Fruit fly (Drosophila melanogaster) whole organism, embryonic: ENCODE data around the gene POLDIP2.

Experiments
- Abd-B ChIP-seq: fragments of 200-800 bp; sonication (Bioruptor generic); optimal IDR thresholded peaks from 2 replicates; lab custom pipeline; 2018; ENCODE audit warnings: missing biosample characterization, mild to moderate bottlenecking, missing genetic modification characterization, moderate library complexity
- Atf-2 ChIP-seq: fragments of 200-800 bp; sonication (Bioruptor generic); optimal IDR thresholded peaks from 2 replicates; lab custom pipeline; 2016; ENCODE audit warnings: missing biosample characterization, missing genetic modification characterization
- B-H1 ChIP-seq: fragments of 200-800 bp; sonication (Bioruptor generic); IDR thresholded peaks from 3 replicates; pipeline ENCODE4 v1.3.6; 2022; ENCODE audit warnings: missing biosample characterization, missing genetic modification characterization
- CG10321 ChIP-seq: fragments of 200-800 bp; sonication (Bioruptor generic); IDR thresholded peaks from 2 replicates; pipeline ENCODE4 v1.3.6; 2022; ENCODE audit warnings: missing biosample characterization, missing genetic modification characterization
- CG10543 ChIP-seq: fragments of 200-800 bp; sonication (Bioruptor generic); optimal IDR thresholded peaks from 3 replicates; lab custom pipeline; 2017; ENCODE audit warnings: missing biosample characterization, mild to moderate bottlenecking, missing genetic modification characterization, moderate library complexity
- CG11456 ChIP-seq: fragments of 200-800 bp; sonication (Bioruptor generic); IDR thresholded peaks from 3 replicates; pipeline ENCODE4 v1.3.6; 2022; ENCODE audit warnings: missing biosample characterization, missing genetic modification characterization
- CG11504 ChIP-seq: fragments of 200-800 bp; sonication (Bioruptor generic); optimal IDR thresholded peaks from 3 replicates; lab custom pipeline; 2019; ENCODE audit warnings: missing biosample characterization, mild to moderate bottlenecking, missing genetic modification characterization, moderate library complexity
- CG12659 ChIP-seq: fragments of 200-800 bp; sonication (Bioruptor generic); optimal IDR thresholded peaks from 3 replicates; lab custom pipeline; 2017; ENCODE audit warnings: mild to moderate bottlenecking, missing biosample characterization, missing genetic modification reagents, missing genetic modification characterization
- CG13296 ChIP-seq: fragments of 200-800 bp; sonication (Bioruptor generic); optimal IDR thresholded peaks from 3 replicates; lab custom pipeline; 2018; ENCODE audit warnings: missing biosample characterization, mild to moderate bottlenecking, missing genetic modification characterization
- CG14965 ChIP-seq: fragments of 200-800 bp; sonication (Bioruptor generic); optimal IDR thresholded peaks from 2 replicates; lab custom pipeline; 2016; ENCODE audit warnings: missing biosample characterization, missing genetic modification characterization, borderline replicate concordance
- CG1602 ChIP-seq: fragments of 200-800 bp; sonication (Bioruptor generic); optimal IDR thresholded peaks from 3 replicates; lab custom pipeline; 2016; ENCODE audit warnings: missing biosample characterization, missing genetic modification characterization
- CG1832 ChIP-seq: fragments of 200-800 bp; sonication (Bioruptor generic); optimal IDR thresholded peaks from 2 replicates; lab custom pipeline; 2017; ENCODE audit warnings: missing biosample characterization, mild to moderate bottlenecking, missing genetic modification characterization, inconsistent platforms
- CG33213 ChIP-seq: fragments of 200-800 bp; sonication (Bioruptor generic); optimal IDR thresholded peaks from 3 replicates; lab custom pipeline; 2016; ENCODE audit warnings: missing biosample characterization, missing genetic modification characterization
- CG5245 ChIP-seq: fragments of 200-800 bp; sonication (Bioruptor generic); optimal IDR thresholded peaks from 3 replicates; lab custom pipeline; 2016; ENCODE audit warnings: missing biosample characterization, missing genetic modification characterization
- CG8089 ChIP-seq: fragments of 200-800 bp; sonication (Bioruptor generic); optimal IDR thresholded peaks from 3 replicates; lab custom pipeline; 2016; ENCODE audit warnings: missing biosample characterization, missing genetic modification characterization
- CG8359 ChIP-seq: fragments of 200-800 bp; sonication (Bioruptor generic); optimal IDR thresholded peaks from 2 replicates; lab custom pipeline; 2017; ENCODE audit warnings: missing biosample characterization, mild to moderate bottlenecking, missing genetic modification characterization, borderline replicate concordance
- CG8944 ChIP-seq: fragments of 200-800 bp; sonication (Bioruptor generic); optimal IDR thresholded peaks from 3 replicates; lab custom pipeline; 2016; ENCODE audit warnings: missing biosample characterization, missing genetic modification characterization
- CG9727 ChIP-seq: fragments of 200-800 bp; sonication (Bioruptor generic); optimal IDR thresholded peaks from 3 replicates; lab custom pipeline; 2017; ENCODE audit warnings: missing biosample characterization, mild to moderate bottlenecking, missing genetic modification characterization
- Camta ChIP-seq: fragments of 200-800 bp; sonication (Bioruptor generic); optimal IDR thresholded peaks from 2 replicates; lab custom pipeline; 2016; ENCODE audit warnings: missing biosample characterization, missing genetic modification characterization
- D19A ChIP-seq: fragments of 200-800 bp; optimal IDR thresholded peaks from 3 replicates; lab custom pipeline; 2019; ENCODE audit warnings: missing biosample characterization, mild to moderate bottlenecking, missing genetic modification characterization, moderate library complexity
- Dad ChIP-seq: fragments of 200-800 bp; sonication (Bioruptor generic); optimal IDR thresholded peaks from 3 replicates; lab custom pipeline; 2016; ENCODE audit warnings: missing biosample characterization, missing genetic modification characterization
- GATAe ChIP-seq: fragments of 200-800 bp; sonication (Bioruptor generic); conservative IDR thresholded peaks from 2 replicates; pipeline ENCODE4 v1.3.6; 2022; ENCODE audit warnings: missing biosample characterization, missing genetic modification characterization
- H15 ChIP-seq: fragments of 200-800 bp; sonication (Bioruptor generic); IDR thresholded peaks from 3 replicates; pipeline ENCODE4 v1.3.6; 2022; ENCODE audit warnings: missing biosample characterization, missing genetic modification characterization
- Kr ChIP-seq: fragments of 200-800 bp; sonication (Bioruptor generic); optimal IDR thresholded peaks from 2 replicates; lab custom pipeline; 2017; ENCODE audit warnings: missing biosample characterization, mild to moderate bottlenecking, missing genetic modification characterization
- PHDP ChIP-seq: fragments of 200-800 bp; sonication (Bioruptor generic); optimal IDR thresholded peaks from 3 replicates; lab custom pipeline; 2018; ENCODE audit warnings: missing biosample characterization, mild to moderate bottlenecking, missing genetic modification characterization, moderate library complexity
- Pdp1 ChIP-seq, 2 experiments: fragments of 200-800 bp; sonication (Bioruptor generic); optimal IDR thresholded peaks; 3 replicates each; lab custom pipeline; 2016; ENCODE audit warnings: missing biosample characterization in 2 of 2, missing genetic modification characterization in 2 of 2, mild to moderate bottlenecking in 1 of 2, moderate library complexity in 1 of 2
- Rfx ChIP-seq: fragments of 200-800 bp; sonication (Bioruptor generic); IDR thresholded peaks from 2 replicates; pipeline ENCODE4 v1.3.6; 2022; ENCODE audit warnings: missing biosample characterization, missing genetic modification characterization
- Scr ChIP-seq: fragments of 200-800 bp; sonication (Bioruptor generic); IDR thresholded peaks from 2 replicates; pipeline ENCODE4 v1.3.6; 2022; ENCODE audit warnings: missing biosample characterization, missing genetic modification characterization; ENCODE audit not compliant: partially characterized antibody
- Stat92E ChIP-seq, 3 experiments: fragments of >200 bp in 2 of 3; fragments of 200-800 bp in 1 of 3; sonication (Bioruptor generic) in 1 of 3; optimal IDR thresholded peaks; 2 replicates each; lab custom pipeline; 2017 to 2019; ENCODE audit warnings: missing biosample characterization in 3 of 3, missing genetic modification characterization in 3 of 3, mild to moderate bottlenecking in 1 of 3, moderate library complexity in 1 of 3
- amos ChIP-seq: fragments of 200-800 bp; sonication (Bioruptor generic); IDR thresholded peaks from 2 replicates; pipeline ENCODE4 v1.3.6; 2022; ENCODE audit warnings: missing biosample characterization, missing genetic modification characterization; ENCODE audit not compliant: partially characterized antibody
- bbx ChIP-seq: fragments of 200-800 bp; sonication (Bioruptor generic); IDR thresholded peaks from 2 replicates; pipeline ENCODE4 v1.3.6; 2022; ENCODE audit warnings: missing biosample characterization, missing genetic modification characterization; ENCODE audit not compliant: partially characterized antibody
- bigmax ChIP-seq: fragments of 200-800 bp; sonication (Bioruptor generic); optimal IDR thresholded peaks from 2 replicates; lab custom pipeline; 2018; ENCODE audit warnings: missing biosample characterization, mild to moderate bottlenecking, missing genetic modification characterization
- bowl ChIP-seq: fragments of 200-800 bp; sonication (Bioruptor generic); IDR thresholded peaks from 2 replicates; pipeline ENCODE4 v1.3.6; 2022; ENCODE audit warnings: missing biosample characterization, missing genetic modification characterization
- btn ChIP-seq: fragments of 200-800 bp; sonication (Bioruptor generic); optimal IDR thresholded peaks from 2 replicates; lab custom pipeline; 2016; ENCODE audit warnings: missing biosample characterization, missing genetic modification characterization
- cato ChIP-seq: fragments of 200-800 bp; sonication (Bioruptor generic); optimal IDR thresholded peaks from 2 replicates; lab custom pipeline; 2016; ENCODE audit warnings: missing biosample characterization, missing genetic modification characterization, borderline replicate concordance
- crol ChIP-seq: fragments of 200-800 bp; sonication (Bioruptor generic); IDR thresholded peaks from 2 replicates; pipeline ENCODE4 v1.3.6; 2022; ENCODE audit warnings: missing biosample characterization, missing genetic modification characterization
- cwo ChIP-seq: fragments of 200-800 bp; sonication (Bioruptor generic); optimal IDR thresholded peaks from 3 replicates; lab custom pipeline; 2017; ENCODE audit warnings: missing biosample characterization, missing genetic modification characterization, mild to moderate bottlenecking, moderate library complexity, missing genetic modification reagents
- exex ChIP-seq: fragments of 200-800 bp; sonication (Bioruptor generic); optimal IDR thresholded peaks from 4 replicates; lab custom pipeline; 2018; ENCODE audit warnings: missing biosample characterization, mild to moderate bottlenecking, missing genetic modification characterization, moderate library complexity
- ftz-f1 ChIP-seq: fragments of 200-800 bp; sonication (Bioruptor generic); optimal IDR thresholded peaks from 2 replicates; lab custom pipeline; 2016; ENCODE audit warnings: missing biosample characterization, missing genetic modification characterization
- grn ChIP-seq: fragments of 200-800 bp; sonication (Bioruptor generic); optimal IDR thresholded peaks from 3 replicates; lab custom pipeline; 2017; ENCODE audit warnings: missing biosample characterization, missing genetic modification characterization
- mirr ChIP-seq: fragments of 200-800 bp; sonication (Bioruptor generic); optimal IDR thresholded peaks from 3 replicates; lab custom pipeline; 2018; ENCODE audit warnings: missing biosample characterization, mild to moderate bottlenecking, missing genetic modification characterization
- mld ChIP-seq: fragments of 200-800 bp; sonication (Bioruptor generic); IDR thresholded peaks from 3 replicates; pipeline ENCODE4 v1.3.6; 2022; ENCODE audit warnings: missing biosample characterization, missing genetic modification characterization; ENCODE audit not compliant: partially characterized antibody
- nom ChIP-seq: fragments of 200-800 bp; sonication (Bioruptor generic); optimal IDR thresholded peaks from 2 replicates; lab custom pipeline; 2017; ENCODE audit warnings: missing biosample characterization, missing genetic modification characterization, mild to moderate bottlenecking, moderate library complexity, missing genetic modification reagents
- pnt ChIP-seq: fragments of 200-800 bp; sonication (Bioruptor generic); optimal IDR thresholded peaks from 3 replicates; lab custom pipeline; 2016; ENCODE audit warnings: missing biosample characterization, missing genetic modification characterization
- prd ChIP-seq, 3 experiments: fragments of >200 bp in 2 of 3; fragments of 200-800 bp in 1 of 3; sonication (Bioruptor generic) in 1 of 3; optimal IDR thresholded peaks in 2 of 3; IDR thresholded peaks in 1 of 3; 2 replicates in 2 of 3; 3 replicates in 1 of 3; pipeline versions ENCODE4 v1.3.6 to Lab custom; 2017 to 2022; ENCODE audit warnings: missing biosample characterization in 1 of 3, missing genetic modification characterization in 1 of 3
- stc ChIP-seq: fragments of 200-800 bp; sonication (Bioruptor generic); IDR thresholded peaks from 2 replicates; pipeline ENCODE4 v1.3.6; 2022; ENCODE audit warnings: missing biosample characterization, missing genetic modification characterization
- sug ChIP-seq: fragments of 200-800 bp; optimal IDR thresholded peaks from 2 replicates; lab custom pipeline; 2019; ENCODE audit warnings: missing biosample characterization, mild to moderate bottlenecking, missing genetic modification characterization, moderate library complexity
- vfl ChIP-seq: fragments of 200-800 bp; sonication (Bioruptor generic); optimal IDR thresholded peaks from 2 replicates; lab custom pipeline; 2016; ENCODE audit warnings: missing biosample characterization, missing genetic modification characterization
- yki ChIP-seq: fragments of >200 bp; optimal IDR thresholded peaks from 3 replicates; lab custom pipeline; 2018

The POLDIP2 gene

DNA sequence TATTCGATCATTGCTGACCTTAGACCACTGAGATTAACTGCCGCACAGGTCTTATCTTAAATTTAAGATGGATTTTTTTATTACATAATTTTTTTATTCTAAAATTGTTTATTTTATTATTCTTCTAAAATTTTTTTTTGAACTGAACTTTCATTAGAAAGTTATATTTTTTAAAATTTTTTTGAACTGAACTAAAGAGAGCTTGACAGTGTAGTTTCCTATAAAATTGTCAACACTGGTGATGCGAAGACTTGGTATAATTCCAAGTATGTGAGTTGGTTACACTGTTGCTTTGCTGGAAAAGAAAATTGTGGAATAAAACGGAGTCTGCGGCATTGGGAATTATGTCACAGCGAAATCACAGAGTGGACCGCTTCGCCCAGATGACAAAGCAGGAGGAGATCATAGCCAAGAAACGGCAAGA, 17.7 kb downstream of the POLDIP2 start, which contains the start of gene CG31550 (continued):
- TF ChIP-seq Pdp1 (GFP tag; optimal IDR thresholded peaks at IDR 0.05; lab: Kevin White, UChicago) (peak; percentile 14 to 87), CG10543 (GFP tag; lab: Kevin White, UChicago) (peak; percentile 36), pnt (GFP tag; lab: Kevin White, UChicago) (peak; percentile 34), sug (tag; lab: Kevin White, UChicago) (peak; percentile 55), Scr (GFP tag; lab: Robert Waterston, UW) (no peak), CG33213 (GFP tag; lab: Kevin White, UChicago) (no peak), CG10321 (GFP tag; lab: Robert Waterston, UW) (no peak), CG1832 (no peak), Dad (GFP tag; lab: Kevin White, UChicago) (peak; percentile 54), CG11504 (tag; lab: Kevin White, UChicago) (no peak), exex (tag; lab: Kevin White, UChicago) (no peak), CG8359 (GFP tag; lab: Kevin White, UChicago) (no peak), bigmax (GFP tag; lab: Kevin White, UChicago) (no peak), CG11456 (GFP tag; lab: Robert Waterston, UW) (peak; percentile 83), CG1602 (GFP tag; lab: Kevin White, UChicago) (peak; percentile 76), CG9727 (GFP tag; lab: Kevin White, UChicago) (peak; percentile 77), CG5245 (GFP tag; lab: Kevin White, UChicago) (no peak), CG12659 (GFP tag; lab: Kevin White, UChicago) (peak; percentile 76), ftz-f1 (GFP tag; lab: Kevin White, UChicago) (no peak), bowl (GFP tag; lab: Robert Waterston, UW) (no peak), yki (lab: Kevin White, UChicago) (no peak), Kr (no peak), btn (GFP tag; lab: Kevin White, UChicago) (no peak), CG13296 (GFP tag; lab: Kevin White, UChicago) (peak; percentile 67), CG14965 (GFP tag; lab: Kevin White, UChicago) (no peak), Rfx (GFP tag; lab: Robert Waterston, UW) (peak; percentile 86), Stat92E (GFP tag; optimal IDR thresholded peaks at IDR 0.05; lab: Kevin White, UChicago) (no peak), prd (optimal IDR thresholded peaks at IDR 0.05; lab: Kevin White, UChicago) (no peak), prd (GFP tag; IDR thresholded peaks at IDR 0.05; lab: Robert Waterston, UW) (peak; percentile 83; the same call in 2 of the 3 replicates), stc (GFP tag; lab: Robert Waterston, UW) (no peak; the same call in 1 of the 2 replicates), cato (GFP tag; lab: Kevin White, UChicago) (peak; percentile 19), mld (GFP tag; lab: Robert Waterston, UW) (no peak), PHDP (peak; percentile 63), Abd-B (GFP tag; lab: Kevin White, UChicago) (peak; percentile 74), H15 (GFP tag; lab: Robert Waterston, UW) (peak; percentile 72; the same call in 2 of the 3 replicates), nom (GFP tag; lab: Kevin White, UChicago) (no peak), CG8089 (no peak)
- TF ChIP-seq, all 482 proteins: peak for 256

DNA sequence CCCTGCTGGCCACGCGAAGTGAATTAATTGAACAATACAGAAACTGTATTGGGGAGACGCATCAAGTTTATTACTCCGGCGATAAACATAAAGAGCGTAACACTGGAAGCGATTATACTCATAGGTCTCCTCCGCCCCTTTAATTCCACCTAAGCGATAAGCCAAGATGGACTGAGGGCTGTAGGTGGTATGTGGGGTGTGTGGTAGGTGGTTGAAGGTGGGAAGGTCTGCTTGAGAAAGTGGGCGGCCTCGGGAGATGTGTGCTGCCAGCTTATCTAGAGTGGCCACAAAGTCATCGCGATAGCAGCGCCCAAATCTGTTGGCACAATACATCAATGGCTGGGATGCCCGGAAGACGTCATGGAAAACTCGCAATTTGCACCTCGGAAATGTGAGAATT, 30.0 kb downstream of the POLDIP2 start:
- peak in 1 of 2 experiments; percentile 9 for TF ChIP-seq Pdp1 (GFP tag; optimal IDR thresholded peaks at IDR 0.05; lab: Kevin White, UChicago)
- peak; percentile 79 for TF ChIP-seq crol (GFP tag; lab: Robert Waterston, UW)
- no peak for TF ChIP-seq Camta
- 0 out of 2 replicates have a peak, but pooled peaks have one; percentile 16 for TF ChIP-seq bbx (GFP tag; lab: Robert Waterston, UW)
- peak; percentile 31 for TF ChIP-seq cwo
- TF ChIP-seq amos (GFP tag; lab: Robert Waterston, UW) = no peak
- TF ChIP-seq Atf-2 (GFP tag; lab: Kevin White, UChicago) = no peak
- TF ChIP-seq grn = peak; percentile 71
- peak; percentile 83 for TF ChIP-seq exex (tag; lab: Kevin White, UChicago)
- TF ChIP-seq mirr (GFP tag; lab: Kevin White, UChicago) = peak; percentile 52
- TF ChIP-seq vfl (GFP tag; lab: Kevin White, UChicago) = no peak
- peak; percentile 41; the same call in 1 of the 2 replicates for TF ChIP-seq GATAe (GFP tag; lab: Robert Waterston, UW)
- TF ChIP-seq B-H1 (GFP tag; lab: Robert Waterston, UW) = no peak
- TF ChIP-seq CG8944 (GFP tag; lab: Kevin White, UChicago) = no peak
- no peak for TF ChIP-seq D19A (tag; lab: Kevin White, UChicago)
